Worm (Caenorhabditis elegans): ENCODE measurements around the gene K07E3.9.

The K07E3.9 gene

ce11 chrX:8129543-8129942, 21.5 kb downstream of the K07E3.9 start, which contains the start of gene frpr-1:
frpr-1 (minus strand) TSS chrX:8129643.
- TF ChIP-seq unc-39 (tag; optimal IDR thresholded peaks at IDR 0.05) (no peak), ceh-43 (GFP tag; optimal IDR thresholded peaks at IDR 0.05) (no peak), ceh-83 (GFP tag; optimal IDR thresholded peaks at IDR 0.05) (no peak), nhr-76 (tag; optimal IDR thresholded peaks at IDR 0.05) (no peak), pha-4 (tag; optimal IDR thresholded peaks at IDR 0.05) (no peak), cnd-1 (tag; optimal IDR thresholded peaks at IDR 0.05) (no peak), nhr-12 (tag; optimal IDR thresholded peaks at IDR 0.05) (no peak), lin-32 (GFP tag; optimal IDR thresholded peaks at IDR 0.05) (no peak), ham-2 (GFP tag; optimal IDR thresholded peaks at IDR 0.05) (no peak), snpc-4 (tag; optimal IDR thresholded peaks at IDR 0.05) (no peak), nhr-237 (tag; optimal IDR thresholded peaks at IDR 0.05) (no peak), mab-5 (tag; optimal IDR thresholded peaks at IDR 0.05) (no peak), blmp-1 (tag; optimal IDR thresholded peaks at IDR 0.05) (no peak)

ce11 chrX:8136276-8136891, 28.4 kb downstream of the K07E3.9 start, which contains the start of gene C02B8.6:
C02B8.6 (minus strand) TSS chrX:8136326.
- no peak for TF ChIP-seq ceh-83 (GFP tag; optimal IDR thresholded peaks at IDR 0.05)
- peak; percentile 80 for TF ChIP-seq pha-4 (tag; optimal IDR thresholded peaks at IDR 0.05)
- peak; percentile 56 for TF ChIP-seq mep-1 (tag; optimal IDR thresholded peaks at IDR 0.05)
- TF ChIP-seq mab-5 (tag; optimal IDR thresholded peaks at IDR 0.05), result no peak
- no peak for TF ChIP-seq flh-1 (GFP tag; optimal IDR thresholded peaks at IDR 0.05)
- peak; percentile 64 for TF ChIP-seq hlh-1 (tag; optimal IDR thresholded peaks at IDR 0.05)
- peak; percentile 93 for TF ChIP-seq ceh-39 (tag; optimal IDR thresholded peaks at IDR 0.05)
- TF ChIP-seq drap-1 (GFP tag; optimal IDR thresholded peaks at IDR 0.05), result no peak
- peak; percentile 10 for TF ChIP-seq unc-120 (tag; optimal IDR thresholded peaks at IDR 0.05; ENCODE audit: poor library complexity, severe bottlenecking)
- peak; percentile 19 for TF ChIP-seq nhr-237 (tag; optimal IDR thresholded peaks at IDR 0.05)
- peak; percentile 1 for TF ChIP-seq ham-2 (GFP tag; optimal IDR thresholded peaks at IDR 0.05)
- TF ChIP-seq unc-62 (GFP tag; optimal IDR thresholded peaks at IDR 0.05), result peak; percentile 20
- TF ChIP-seq M03D4.4 (tag; optimal IDR thresholded peaks at IDR 0.05), result no peak

ce11 chrX:8137779-8138178, 29.8 kb downstream of the K07E3.9 start, which contains the start of gene C02B8.7:
C02B8.7 (minus strand) TSS chrX:8137879.
- no peak for TF ChIP-seq lin-32 (GFP tag; optimal IDR thresholded peaks at IDR 0.05)
- TF ChIP-seq M03D4.4 (tag; optimal IDR thresholded peaks at IDR 0.05), result no peak
- TF ChIP-seq unc-39 (tag; optimal IDR thresholded peaks at IDR 0.05), result no peak
- TF ChIP-seq nhr-237 (tag; optimal IDR thresholded peaks at IDR 0.05), result no peak
- no peak for TF ChIP-seq ceh-39 (tag; optimal IDR thresholded peaks at IDR 0.05)
- TF ChIP-seq ztf-11 (tag; optimal IDR thresholded peaks at IDR 0.05), result no peak
- TF ChIP-seq lin-13 (tag; optimal IDR thresholded peaks at IDR 0.05), result no peak

- no peak for TF ChIP-seq hlh-1 (tag; optimal IDR thresholded peaks at IDR 0.05)
- TF ChIP-seq ces-1 (GFP tag; optimal IDR thresholded peaks at IDR 0.05), result no peak
- no peak for TF ChIP-seq ceh-39 (tag; optimal IDR thresholded peaks at IDR 0.05)
- no peak for TF ChIP-seq blmp-1 (tag; optimal IDR thresholded peaks at IDR 0.05)
- no peak for TF ChIP-seq mls-2 (tag; optimal IDR thresholded peaks at IDR 0.05)
- TF ChIP-seq cnd-1 (tag; optimal IDR thresholded peaks at IDR 0.05), result no peak
- TF ChIP-seq sptf-1 (tag; optimal IDR thresholded peaks at IDR 0.05), result no peak
Measured at ce11 chrX:8139146-8139545, 31.1 kb downstream of the K07E3.9 start, which contains the start of gene C02B8.3. C02B8.3 (plus strand) TSS chrX:8139446.

ce11 chrX:8147398-8147797, 39.4 kb downstream of the K07E3.9 start, which contains the start of gene C02B8.1:
C02B8.1 (plus strand) TSS chrX:8147698.
- no peak for TF ChIP-seq sem-2 (GFP tag; optimal IDR thresholded peaks at IDR 0.05)
- no peak for TF ChIP-seq elt-3 (tag; optimal IDR thresholded peaks at IDR 0.05)
- no peak for TF ChIP-seq unc-62 (GFP tag; optimal IDR thresholded peaks at IDR 0.05)
- TF ChIP-seq lin-13 (tag; optimal IDR thresholded peaks at IDR 0.05), result no peak
- no peak for TF ChIP-seq nhr-76 (tag; optimal IDR thresholded peaks at IDR 0.05)
- no peak for TF ChIP-seq flh-1 (GFP tag; optimal IDR thresholded peaks at IDR 0.05)
- no peak for TF ChIP-seq mab-5 (tag; optimal IDR thresholded peaks at IDR 0.05)
- TF ChIP-seq bed-3 (GFP tag; optimal IDR thresholded peaks at IDR 0.05), result no peak
- TF ChIP-seq lsy-2 (tag; optimal IDR thresholded peaks at IDR 0.05), result no peak
- no peak for TF ChIP-seq M03D4.4 (tag; optimal IDR thresholded peaks at IDR 0.05)
- TF ChIP-seq nhr-2 (tag; optimal IDR thresholded peaks at IDR 0.05), result no peak
- no peak for TF ChIP-seq zip-8 (tag; optimal IDR thresholded peaks at IDR 0.05)
- no peak for TF ChIP-seq hlh-1 (tag; optimal IDR thresholded peaks at IDR 0.05)
- TF ChIP-seq sptf-1 (tag; optimal IDR thresholded peaks at IDR 0.05), result no peak
- no peak for TF ChIP-seq nhr-237 (tag; optimal IDR thresholded peaks at IDR 0.05)
- TF ChIP-seq snpc-4 (tag; optimal IDR thresholded peaks at IDR 0.05), result no peak
- no peak for TF ChIP-seq elt-1 (tag; optimal IDR thresholded peaks at IDR 0.05; ENCODE audit: borderline replicate concordance, insufficient read depth)
- TF ChIP-seq ham-2 (GFP tag; optimal IDR thresholded peaks at IDR 0.05), result no peak
- no peak for TF ChIP-seq mls-2 (tag; optimal IDR thresholded peaks at IDR 0.05)
